Fruit fly (Drosophila melanogaster) whole organism, embryonic: Measurements from ENCODE around the gene CG34303.
A peak's percentile ranks its signal among the peaks of the same experiment; 100 is the strongest.

ENCODE experiments used
- CG10366 ChIP-seq: fragments of 200-800 bp; sonication (Bioruptor generic); IDR thresholded peaks from 2 replicates; pipeline ENCODE4 v1.3.6; 2022; ENCODE audit warnings: missing biosample characterization, missing genetic modification characterization
- CG10979 ChIP-seq: fragments of 200-800 bp; sonication (Bioruptor generic); optimal IDR thresholded peaks from 2 replicates; lab custom pipeline; 2018; ENCODE audit warnings: missing biosample characterization, mild to moderate bottlenecking, missing genetic modification characterization, moderate library complexity
- CG11247 ChIP-seq: fragments of 200-800 bp; sonication (Bioruptor generic); IDR thresholded peaks from 2 replicates; pipeline ENCODE4 v1.3.6; 2022; ENCODE audit warnings: missing biosample characterization, missing genetic modification characterization
- CG11398 ChIP-seq: fragments of 200-800 bp; sonication (Bioruptor generic); optimal IDR thresholded peaks from 2 replicates; lab custom pipeline; 2016; ENCODE audit warnings: missing biosample characterization, missing genetic modification characterization
- CG11504 ChIP-seq: fragments of 200-800 bp; sonication (Bioruptor generic); optimal IDR thresholded peaks from 3 replicates; lab custom pipeline; 2019; ENCODE audit warnings: missing biosample characterization, mild to moderate bottlenecking, missing genetic modification characterization, moderate library complexity
- CG13123 ChIP-seq: fragments of 200-800 bp; sonication (Bioruptor generic); optimal IDR thresholded peaks from 2 replicates; lab custom pipeline; 2016; ENCODE audit warnings: missing biosample characterization, missing genetic modification characterization
- CG15601 ChIP-seq: fragments of 200-800 bp; sonication (Bioruptor generic); optimal IDR thresholded peaks from 3 replicates; lab custom pipeline; 2019; ENCODE audit warnings: missing biosample characterization, mild to moderate bottlenecking, missing genetic modification characterization, moderate library complexity
- CG17186 ChIP-seq: fragments of 200-800 bp; sonication (Bioruptor generic); optimal IDR thresholded peaks from 3 replicates; lab custom pipeline; 2017; ENCODE audit warnings: missing biosample characterization, missing genetic modification reagents, missing genetic modification characterization
- CG17361 ChIP-seq: fragments of 200-800 bp; sonication (Bioruptor generic); IDR thresholded peaks from 3 replicates; pipeline ENCODE4 v1.3.6; 2022; ENCODE audit warnings: missing biosample characterization, missing genetic modification characterization
- CG17385 ChIP-seq: fragments of 200-800 bp; sonication (Bioruptor generic); optimal IDR thresholded peaks from 3 replicates; lab custom pipeline; 2018; ENCODE audit warnings: missing biosample characterization, mild to moderate bottlenecking, missing genetic modification characterization
- CG17612 ChIP-seq: fragments of 200-800 bp; sonication (Bioruptor generic); IDR thresholded peaks from 2 replicates; pipeline ENCODE4 v1.3.6; 2022; ENCODE audit warnings: missing biosample characterization, missing genetic modification characterization
- CG2712 ChIP-seq: fragments of 200-800 bp; optimal IDR thresholded peaks from 3 replicates; lab custom pipeline; 2019; ENCODE audit warnings: missing biosample characterization, mild to moderate bottlenecking, missing genetic modification characterization, moderate library complexity
- CG3281 ChIP-seq: fragments of 200-800 bp; sonication (Bioruptor generic); optimal IDR thresholded peaks from 3 replicates; lab custom pipeline; 2017; ENCODE audit warnings: missing biosample characterization, mild to moderate bottlenecking, missing genetic modification characterization
- CG42726 ChIP-seq: fragments of 200-800 bp; sonication (Bioruptor generic); IDR thresholded peaks from 2 replicates; pipeline ENCODE4 v1.3.6; 2022; ENCODE audit warnings: missing biosample characterization, missing genetic modification characterization; ENCODE audit not compliant: partially characterized antibody
- CG4707 ChIP-seq: fragments of 200-800 bp; sonication (Bioruptor generic); optimal IDR thresholded peaks from 2 replicates; lab custom pipeline; 2018; ENCODE audit warnings: missing biosample characterization, mild to moderate bottlenecking, missing genetic modification characterization, moderate library complexity
- CG4820 ChIP-seq: fragments of 200-800 bp; sonication (Bioruptor generic); optimal IDR thresholded peaks from 3 replicates; lab custom pipeline; 2016; ENCODE audit warnings: missing biosample characterization, missing genetic modification characterization
- CG6272 ChIP-seq: fragments of 200-800 bp; sonication (Bioruptor generic); IDR thresholded peaks from 2 replicates; pipeline ENCODE4 v1.3.6; 2022; ENCODE audit warnings: missing biosample characterization, missing genetic modification characterization
- CG6654 ChIP-seq: fragments of 200-800 bp; sonication (Bioruptor generic); optimal IDR thresholded peaks from 2 replicates; lab custom pipeline; 2017; ENCODE audit warnings: missing biosample characterization, mild to moderate bottlenecking, missing genetic modification characterization
- CG6765 ChIP-seq: fragments of 200-800 bp; sonication (Bioruptor generic); optimal IDR thresholded peaks from 3 replicates; lab custom pipeline; 2017; ENCODE audit warnings: missing biosample characterization, mild to moderate bottlenecking, missing genetic modification characterization
- CG7271 ChIP-seq: fragments of 200-800 bp; sonication (Bioruptor generic); optimal IDR thresholded peaks from 2 replicates; lab custom pipeline; 2018; ENCODE audit warnings: missing biosample characterization, mild to moderate bottlenecking, missing genetic modification characterization, moderate library complexity
- CG8388 ChIP-seq: fragments of 200-800 bp; sonication (Bioruptor generic); optimal IDR thresholded peaks from 2 replicates; lab custom pipeline; 2019; ENCODE audit warnings: missing biosample characterization, mild to moderate bottlenecking, missing genetic modification characterization, moderate library complexity
- CTCF ChIP-seq: fragments of 200-800 bp; sonication (Bioruptor generic); optimal IDR thresholded peaks from 2 replicates; lab custom pipeline; 2017; ENCODE audit warnings: missing biosample characterization, mild to moderate bottlenecking, missing genetic modification characterization, moderate library complexity
- Dfd ChIP-seq, 2 experiments: fragments of >200 bp; optimal IDR thresholded peaks; 2 replicates each; lab custom pipeline; 2017; ENCODE audit warnings: missing biosample characterization in 2 of 2, missing genetic modification characterization in 2 of 2
- ERR ChIP-seq: fragments of 200-800 bp; sonication (Bioruptor generic); optimal IDR thresholded peaks from 2 replicates; lab custom pipeline; 2016; ENCODE audit warnings: missing biosample characterization, missing genetic modification characterization
- HLH3B ChIP-seq: fragments of 200-800 bp; sonication (Bioruptor generic); IDR thresholded peaks from 2 replicates; pipeline ENCODE4 v1.3.6; 2022; ENCODE audit warnings: missing biosample characterization, missing genetic modification characterization
- Lim3 ChIP-seq: fragments of 200-800 bp; sonication (Bioruptor generic); IDR thresholded peaks from 2 replicates; pipeline ENCODE4 v1.3.6; 2022; ENCODE audit warnings: missing biosample characterization, missing genetic modification characterization
- NC2β ChIP-seq: fragments of 200-800 bp; sonication (Bioruptor generic); optimal IDR thresholded peaks from 2 replicates; lab custom pipeline; 2016; ENCODE audit warnings: missing biosample characterization, missing genetic modification characterization
- NK7.1 ChIP-seq: fragments of 200-800 bp; sonication (Bioruptor generic); optimal IDR thresholded peaks from 3 replicates; lab custom pipeline; 2016; ENCODE audit warnings: missing biosample characterization, missing genetic modification characterization
- Rfx ChIP-seq: fragments of 200-800 bp; sonication (Bioruptor generic); IDR thresholded peaks from 2 replicates; pipeline ENCODE4 v1.3.6; 2022; ENCODE audit warnings: missing biosample characterization, missing genetic modification characterization
- Sin3A ChIP-seq: fragments of >200 bp; optimal IDR thresholded peaks from 2 replicates; lab custom pipeline; 2018
- Tbp ChIP-seq: fragments of >200 bp; optimal IDR thresholded peaks from 2 replicates; lab custom pipeline; 2018; ENCODE audit warnings: missing biosample characterization, missing genetic modification characterization
- YL-1 ChIP-seq: fragments of 200-800 bp; sonication (Bioruptor generic); optimal IDR thresholded peaks from 3 replicates; lab custom pipeline; 2017; ENCODE audit warnings: missing biosample characterization, mild to moderate bottlenecking, missing genetic modification characterization
- az2 ChIP-seq: fragments of 200-800 bp; sonication (Bioruptor generic); optimal IDR thresholded peaks from 3 replicates; lab custom pipeline; 2016; ENCODE audit warnings: missing biosample characterization, missing genetic modification characterization
- br ChIP-seq: fragments of >200 bp; optimal IDR thresholded peaks from 2 replicates; lab custom pipeline; 2017
- chm ChIP-seq: fragments of 200-800 bp; sonication (Bioruptor generic); IDR thresholded peaks from 2 replicates; pipeline ENCODE4 v1.3.6; 2022; ENCODE audit warnings: missing biosample characterization, missing genetic modification characterization
- chn ChIP-seq: fragments of 200-800 bp; sonication (Bioruptor generic); optimal IDR thresholded peaks from 2 replicates; lab custom pipeline; 2016; ENCODE audit warnings: missing biosample characterization, missing genetic modification characterization
- ewg ChIP-seq: fragments of 200-800 bp; sonication (Bioruptor generic); optimal IDR thresholded peaks from 3 replicates; lab custom pipeline; 2017; ENCODE audit warnings: mild to moderate bottlenecking, missing biosample characterization, missing genetic modification reagents, missing genetic modification characterization
- gce ChIP-seq: fragments of 200-800 bp; sonication (Bioruptor generic); IDR thresholded peaks from 3 replicates; pipeline ENCODE4 v1.3.6; 2022; ENCODE audit warnings: missing biosample characterization, missing genetic modification characterization
- h ChIP-seq: fragments of >200 bp; optimal IDR thresholded peaks from 2 replicates; lab custom pipeline; 2017
- ham ChIP-seq: fragments of 200-800 bp; sonication (Bioruptor generic); IDR thresholded peaks from 2 replicates; pipeline ENCODE4 v1.3.6; 2022; ENCODE audit warnings: missing biosample characterization, missing genetic modification characterization
- jigr1 ChIP-seq: fragments of 200-800 bp; sonication (Bioruptor generic); IDR thresholded peaks from 3 replicates; pipeline ENCODE4 v1.3.6; 2022; ENCODE audit warnings: missing biosample characterization, missing genetic modification characterization
- lov ChIP-seq, 2 experiments: fragments of 200-800 bp in 1 of 2; fragments of >200 bp in 1 of 2; sonication (Bioruptor generic) in 1 of 2; IDR thresholded peaks in 1 of 2; optimal IDR thresholded peaks in 1 of 2; 2 replicates in 1 of 2; 3 replicates in 1 of 2; pipeline versions ENCODE4 v1.3.6 to Lab custom; 2017 to 2022; ENCODE audit warnings: missing biosample characterization in 1 of 2, missing genetic modification characterization in 1 of 2
- mam ChIP-seq: fragments of 200-800 bp; sonication (Bioruptor generic); optimal IDR thresholded peaks from 3 replicates; lab custom pipeline; 2016; ENCODE audit warnings: missing biosample characterization, missing genetic modification characterization
- nau ChIP-seq: fragments of 200-800 bp; sonication (Bioruptor generic); optimal IDR thresholded peaks from 3 replicates; lab custom pipeline; 2017; ENCODE audit warnings: missing biosample characterization, mild to moderate bottlenecking, missing genetic modification characterization, missing genetic modification reagents
- pan ChIP-seq, 4 experiments: fragments of >200 bp in 3 of 4; fragments of 200-800 bp in 1 of 4; sonication (Bioruptor generic) in 1 of 4; optimal IDR thresholded peaks in 3 of 4; IDR thresholded peaks in 1 of 4; 2 replicates each; pipeline versions ENCODE4 v1.3.6 to Lab custom; 2017 to 2022; ENCODE audit warnings: missing biosample characterization in 2 of 4, missing genetic modification characterization in 2 of 4, mixed read lengths in 1 of 4
- pita ChIP-seq: fragments of 200-800 bp; sonication (Bioruptor generic); optimal IDR thresholded peaks from 2 replicates; lab custom pipeline; 2017; ENCODE audit warnings: missing biosample characterization, mild to moderate bottlenecking, missing genetic modification characterization
- stwl ChIP-seq: fragments of 200-800 bp; sonication (Bioruptor generic); optimal IDR thresholded peaks from 3 replicates; lab custom pipeline; 2018; ENCODE audit warnings: missing biosample characterization, mild to moderate bottlenecking, missing genetic modification characterization, moderate library complexity
- tgo ChIP-seq: fragments of 200-800 bp; sonication (Bioruptor generic); IDR thresholded peaks from 3 replicates; pipeline ENCODE4 v1.3.6; 2022; ENCODE audit warnings: missing biosample characterization, missing genetic modification characterization
- wdn ChIP-seq: fragments of 200-800 bp; sonication (Bioruptor generic); IDR thresholded peaks from 2 replicates; pipeline ENCODE4 v1.3.6; 2022; ENCODE audit warnings: missing biosample characterization, missing genetic modification characterization
- wor ChIP-seq: fragments of 200-800 bp; sonication (Bioruptor generic); IDR thresholded peaks from 2 replicates; pipeline ENCODE4 v1.3.6; 2022; ENCODE audit warnings: missing biosample characterization, missing genetic modification characterization

The CG34303 gene

dm6 chr3R:10144103-10144998 is 7.3 kb downstream of the CG34303 start, which contains the start of the genes TAF1B and Invadolysin (continued):
- TF ChIP-seq pan (optimal IDR thresholded peaks at IDR 0.05; lab: Kevin White, UChicago) = no peak
- peak in 1 of 2 experiments; percentile 55 for TF ChIP-seq pan (GFP tag; optimal IDR thresholded peaks at IDR 0.05 in 1 of 2, IDR thresholded peaks at IDR 0.05 in 1 of 2)
- TF ChIP-seq wdn (GFP tag; lab: Robert Waterston, UW) = peak; percentile 13; the same call in 1 of the 2 replicates
- no peak for TF ChIP-seq gce (GFP tag; lab: Robert Waterston, UW)
- TF ChIP-seq stwl = peak; percentile 80
- no peak for TF ChIP-seq CG6654
- TF ChIP-seq mam (GFP tag; lab: Kevin White, UChicago) = peak; percentile 53
- no peak for TF ChIP-seq h (lab: Kevin White, UChicago)
- peak; percentile 11 for TF ChIP-seq CG4820 (GFP tag; lab: Kevin White, UChicago)
- no peak for TF ChIP-seq NK7.1
- peak; percentile 41; the same call in 1 of the 2 replicates for TF ChIP-seq chm (GFP tag; lab: Robert Waterston, UW)
- peak; percentile 60 for TF ChIP-seq CG10366
- TF ChIP-seq wor (GFP tag; lab: Robert Waterston, UW) = no peak
- no peak for TF ChIP-seq Dfd (GFP tag; optimal IDR thresholded peaks at IDR 0.05; lab: Kevin White, UChicago)
- TF ChIP-seq HLH3B = 0 out of 2 replicates have a peak, but pooled peaks have one; percentile 22
- TF ChIP-seq Sin3A (lab: Kevin White, UChicago) = peak; percentile 38
- no peak for TF ChIP-seq CG8388 (GFP tag; lab: Kevin White, UChicago)
- TF ChIP-seq CG11398 (GFP tag; lab: Kevin White, UChicago) = no peak
- no peak for TF ChIP-seq br (lab: Kevin White, UChicago)
- no peak for TF ChIP-seq lov (optimal IDR thresholded peaks at IDR 0.05; lab: Kevin White, UChicago)
- TF ChIP-seq lov (GFP tag; IDR thresholded peaks at IDR 0.05; lab: Robert Waterston, UW) = 0 out of 3 replicates have a peak, but pooled peaks have one; percentile 6
- peak; percentile 49 for TF ChIP-seq CG11247 (GFP tag; lab: Robert Waterston, UW)
- TF ChIP-seq az2 (GFP tag; lab: Kevin White, UChicago) = peak; percentile 44
- TF ChIP-seq ERR (GFP tag; lab: Kevin White, UChicago) = peak; percentile 56
- peak; percentile 11 for TF ChIP-seq Tbp (GFP tag; lab: Kevin White, UChicago)
- TF ChIP-seq NC2β = peak; percentile 46
- peak; percentile 91 for TF ChIP-seq CG42726 (GFP tag; lab: Robert Waterston, UW)
- peak; percentile 67 for TF ChIP-seq YL-1 (GFP tag; lab: Kevin White, UChicago)
- TF ChIP-seq CG2712 (tag; lab: Kevin White, UChicago) = peak; percentile 69
- TF ChIP-seq CG17186 (GFP tag; lab: Kevin White, UChicago) = peak; percentile 38
- TF ChIP-seq chn (GFP tag; lab: Kevin White, UChicago) = no peak
- no peak for TF ChIP-seq ham
- TF ChIP-seq CG7271 (tag; lab: Kevin White, UChicago) = peak; percentile 25
- TF ChIP-seq jigr1 (GFP tag; lab: Robert Waterston, UW) = no peak
- TF ChIP-seq CG6272 (GFP tag; lab: Robert Waterston, UW) = peak; percentile 64
- TF ChIP-seq CG15601 (tag; lab: Kevin White, UChicago) = peak; percentile 49
- TF ChIP-seq Lim3 = no peak
- 0 out of 2 replicates have a peak, but pooled peaks have one; percentile 4 for TF ChIP-seq CG17612
- TF ChIP-seq CTCF = peak; percentile 69
- peak; percentile 62 for TF ChIP-seq CG4707 (GFP tag; lab: Kevin White, UChicago)
- no peak for TF ChIP-seq nau (GFP tag; lab: Kevin White, UChicago)
- no peak for TF ChIP-seq CG13123 (GFP tag; lab: Kevin White, UChicago)
- peak; percentile 12 for TF ChIP-seq CG17385 (GFP tag; lab: Kevin White, UChicago)
- TF ChIP-seq CG6765 (GFP tag; lab: Kevin White, UChicago) = peak; percentile 61
- TF ChIP-seq Rfx = peak; percentile 70
- TF ChIP-seq CG17361 (GFP tag; lab: Robert Waterston, UW) = peak; percentile 77; the same call in 2 of the 3 replicates
- TF ChIP-seq pita (GFP tag; lab: Kevin White, UChicago) = no peak
- TF ChIP-seq CG3281 (GFP tag; lab: Kevin White, UChicago) = peak; percentile 15
- TF ChIP-seq tgo (GFP tag; lab: Robert Waterston, UW) = peak; percentile 43; the same call in 2 of the 3 replicates
- TF ChIP-seq CG10979 (tag; lab: Kevin White, UChicago) = peak; percentile 8
- peak; percentile 61 for TF ChIP-seq CG11504 (tag; lab: Kevin White, UChicago)
- TF ChIP-seq ewg (GFP tag; lab: Kevin White, UChicago) = no peak
